Worm (Caenorhabditis elegans): ENCODE data around the gene F57B9.3.

DNA sequence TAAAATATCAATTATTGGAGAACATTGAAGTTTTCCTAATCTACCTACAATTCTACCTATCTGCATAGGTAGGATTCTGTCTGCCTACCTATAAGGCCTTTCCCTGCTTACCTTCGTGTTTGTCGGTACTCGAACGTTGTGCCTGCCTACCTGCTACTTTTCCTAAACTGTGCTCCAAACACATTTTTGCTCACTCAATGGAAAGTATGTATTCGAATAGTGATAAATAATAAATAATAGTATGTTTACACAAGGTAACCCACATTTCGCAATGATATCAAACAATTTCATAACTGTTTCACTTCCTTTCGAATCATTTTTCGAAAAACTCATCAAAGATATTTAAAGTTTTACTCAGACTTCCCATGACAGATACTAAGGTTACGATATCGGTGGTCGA, at the start of gene F57B9.3:
- TF ChIP-seq him-1 (tag; optimal IDR thresholded peaks at IDR 0.05) (no peak), dao-5 (tag; optimal IDR thresholded peaks at IDR 0.05) (no peak), W03F9.2 (tag; optimal IDR thresholded peaks at IDR 0.05) (no peak)
